Fruit fly (Drosophila melanogaster) whole organism, wandering third instar larva: ENCODE measurements around the gene CG4045.

Experiments
- Abd-B ChIP-seq: fragments of >200 bp; optimal IDR thresholded peaks from 2 replicates; lab custom pipeline; 2017; ENCODE audit warnings: missing biosample characterization, missing genetic modification characterization
- CG9705 ChIP-seq: fragments of 200-800 bp; sonication (Bioruptor generic); optimal IDR thresholded peaks from 2 replicates; lab custom pipeline; 2018; ENCODE audit warnings: missing biosample characterization, mild to moderate bottlenecking, missing genetic modification characterization

DNA sequence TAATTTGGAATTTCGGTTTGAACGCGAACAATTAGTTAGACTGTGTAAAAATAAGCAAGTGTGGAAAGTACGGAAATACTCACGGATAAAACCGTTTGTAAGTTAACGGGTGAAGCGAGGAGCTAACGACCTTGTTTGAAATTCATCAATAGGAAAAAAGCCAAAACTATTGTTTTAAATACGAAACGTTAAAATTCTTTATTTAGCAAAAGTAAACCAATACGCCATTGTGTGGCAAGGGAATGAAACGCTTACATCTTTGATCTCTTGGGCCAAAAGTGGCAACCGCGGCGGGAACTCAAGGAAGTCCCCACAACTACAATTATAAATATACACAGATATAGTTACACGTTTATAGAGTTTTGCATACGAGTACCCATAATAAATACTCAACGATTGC, 9.4 kb downstream of the CG4045 start, which contains the start of gene CG14054:
- TF ChIP-seq Abd-B (GFP tag; lab: Kevin White, UChicago) = no peak
- TF ChIP-seq CG9705 (GFP tag; lab: Kevin White, UChicago) = no peak
